Worm (Caenorhabditis elegans) whole organism, L4 larva: ENCODE measurements around the gene mtcu-2.

Experiments
- D1046.2 ChIP-seq: fragments of 200-800 bp; sonication (Bioruptor generic); IDR thresholded peaks from 2 replicates; pipeline ENCODE4 v1.3.6; 2022; ENCODE audit warnings: missing genetic modification characterization, missing compliant biosample characterization
- F10B5.3 ChIP-seq: sonication (generic microtip); optimal IDR thresholded peaks from 2 replicates; lab custom pipeline; 2016; ENCODE audit warnings: mild to moderate bottlenecking, missing genetic modification characterization, missing compliant biosample characterization
- F37D6.2 ChIP-seq: sonication (generic microtip); optimal IDR thresholded peaks from 2 replicates; lab custom pipeline; 2016; ENCODE audit warnings: mild to moderate bottlenecking, missing genetic modification characterization, missing compliant biosample characterization
- F44E2.7 ChIP-seq: fragments of 200-800 bp; sonication (Bioruptor generic); IDR thresholded peaks from 2 replicates; pipeline ENCODE4 v2.1.2; 2022; ENCODE audit warnings: missing genetic modification characterization, missing compliant biosample characterization
- T20F7.1 ChIP-seq: fragments of 200-800 bp; sonication (Bioruptor generic); optimal IDR thresholded peaks from 2 replicates; lab custom pipeline; 2018; ENCODE audit warnings: mild to moderate bottlenecking, missing genetic modification characterization, missing compliant biosample characterization
- T26A8.4 ChIP-seq: fragments of 200-800 bp; sonication (Bioruptor generic); IDR thresholded peaks from 2 replicates; pipeline ENCODE4 v1.3.6; 2022; ENCODE audit warnings: missing genetic modification characterization, missing compliant biosample characterization
- Y48G9A.11 ChIP-seq: fragments of 200-800 bp; sonication (Bioruptor generic); IDR thresholded peaks from 2 replicates; pipeline ENCODE4 v1.3.6; 2022; ENCODE audit warnings: missing genetic modification reagents, missing genetic modification characterization, missing compliant biosample characterization
- Y5F2A.4 ChIP-seq: fragments of 200-800 bp; sonication (Bioruptor generic); optimal IDR thresholded peaks from 2 replicates; lab custom pipeline; 2018; ENCODE audit warnings: mild to moderate bottlenecking, missing genetic modification characterization, missing compliant biosample characterization
- aha-1 ChIP-seq: fragments of 150-350 bp; peaks from one replicate; lab custom pipeline; 2014; ENCODE audit warnings: missing biosample characterization, missing genetic modification characterization
- aly-2 ChIP-seq: sonication (generic microtip); optimal IDR thresholded peaks from 2 replicates; lab custom pipeline; 2018; ENCODE audit warnings: missing biosample characterization, missing genetic modification characterization
- attf-4 ChIP-seq: sonication (generic microtip); optimal IDR thresholded peaks from 3 replicates; lab custom pipeline; 2017; ENCODE audit warnings: missing biosample characterization, missing genetic modification characterization
- ceh-20 ChIP-seq: fragments of 200-800 bp; sonication (Bioruptor generic); IDR thresholded peaks from 2 replicates; pipeline ENCODE4 v1.3.6; 2022; ENCODE audit warnings: missing genetic modification reagents, missing genetic modification characterization, missing compliant biosample characterization
- ceh-32 ChIP-seq: sonication (generic microtip); optimal IDR thresholded peaks from 2 replicates; lab custom pipeline; 2016; ENCODE audit warnings: mild to moderate bottlenecking, missing genetic modification characterization, missing compliant biosample characterization; ENCODE audit not compliant: poor library complexity
- ceh-44 ChIP-seq: fragments of 200-800 bp; sonication (Bioruptor generic); IDR thresholded peaks from 2 replicates; pipeline ENCODE4 v1.3.6; 2022; ENCODE audit warnings: missing genetic modification reagents, missing genetic modification characterization, missing compliant biosample characterization
- ceh-62 ChIP-seq: sonication (generic microtip); optimal IDR thresholded peaks from 2 replicates; lab custom pipeline; 2017; ENCODE audit warnings: missing biosample characterization, missing genetic modification characterization
- ces-1 ChIP-seq: fragments of 150-350 bp; sonication (generic microtip); optimal IDR thresholded peaks from 4 replicates; lab custom pipeline; 2014; ENCODE audit warnings: missing biosample characterization, missing genetic modification reagents, missing genetic modification characterization
- daf-12 ChIP-seq: fragments of 150-350 bp; optimal IDR thresholded peaks from 2 replicates; lab custom pipeline; 2014; ENCODE audit warnings: missing biosample characterization, missing genetic modification reagents, missing genetic modification characterization
- daf-16 ChIP-seq, 3 experiments: sonication (generic microtip); optimal IDR thresholded peaks; 2 replicates each; lab custom pipeline; 2016 to 2017; ENCODE audit warnings: missing genetic modification characterization in 3 of 3, missing genetic modification reagents in 3 of 3, mild to moderate bottlenecking in 2 of 3, missing compliant biosample characterization in 2 of 3, missing biosample characterization in 1 of 3, moderate library complexity in 1 of 3
- daf-19 ChIP-seq: fragments of 200-800 bp; sonication (Bioruptor generic); conservative IDR thresholded peaks from 2 replicates; pipeline ENCODE4 v1.3.6; 2022; ENCODE audit warnings: missing genetic modification characterization, missing compliant biosample characterization
- daf-8 ChIP-seq: fragments of 200-800 bp; sonication (Bioruptor generic); IDR thresholded peaks from 2 replicates; pipeline ENCODE4 v1.3.6; 2022; ENCODE audit warnings: missing genetic modification characterization, missing compliant biosample characterization
- dmd-6 ChIP-seq: fragments of 200-800 bp; sonication (Bioruptor generic); IDR thresholded peaks from 2 replicates; pipeline ENCODE4 v1.3.6; 2022; ENCODE audit warnings: missing genetic modification reagents, missing genetic modification characterization, missing compliant biosample characterization
- dmd-8 ChIP-seq: fragments of 200-800 bp; sonication (Bioruptor generic); IDR thresholded peaks from 2 replicates; pipeline ENCODE4 v1.3.6; 2022; ENCODE audit warnings: missing genetic modification characterization, missing compliant biosample characterization
- dpl-1 ChIP-seq: fragments of 150-350 bp; optimal IDR thresholded peaks from 2 replicates; lab custom pipeline; 2014; ENCODE audit warnings: missing biosample characterization, missing genetic modification reagents, missing genetic modification characterization
- egl-27 ChIP-seq: sonication (generic microtip); optimal IDR thresholded peaks from 3 replicates; lab custom pipeline; 2017; ENCODE audit warnings: missing biosample characterization, missing genetic modification reagents, missing genetic modification characterization
- egl-43 ChIP-seq: fragments of 200-800 bp; sonication (Bioruptor generic); IDR thresholded peaks from 2 replicates; pipeline ENCODE4 v1.3.6; 2022; ENCODE audit warnings: missing genetic modification reagents, missing genetic modification characterization, missing compliant biosample characterization
- fos-1 ChIP-seq: fragments of 150-350 bp; optimal IDR thresholded peaks from 2 replicates; lab custom pipeline; 2014; ENCODE audit warnings: missing biosample characterization, missing genetic modification characterization
- hlh-11 ChIP-seq: fragments of 200-800 bp; sonication (Bioruptor generic); optimal IDR thresholded peaks from 2 replicates; lab custom pipeline; 2018; ENCODE audit warnings: mild to moderate bottlenecking, missing genetic modification characterization, missing compliant biosample characterization
- hlh-30 ChIP-seq: sonication (generic microtip); optimal IDR thresholded peaks from 2 replicates; lab custom pipeline; 2017; ENCODE audit warnings: antibody characterized with exemption, mild to moderate bottlenecking, missing genetic modification characterization, missing compliant biosample characterization; ENCODE audit not compliant: insufficient read depth
- lim-7 ChIP-seq: fragments of 200-800 bp; sonication (Bioruptor generic); IDR thresholded peaks from 2 replicates; pipeline ENCODE4 v1.3.6; 2022; ENCODE audit warnings: missing genetic modification characterization, missing compliant biosample characterization
- lin-29 ChIP-seq: fragments of 200-800 bp; sonication (Bioruptor generic); IDR thresholded peaks from 2 replicates; pipeline ENCODE4 v1.3.6; 2022; ENCODE audit warnings: missing genetic modification reagents, missing genetic modification characterization, missing compliant biosample characterization
- madf-5 ChIP-seq, 2 experiments: fragments of 200-800 bp; sonication (Bioruptor generic); IDR thresholded peaks; 2 replicates each; pipeline ENCODE4 v1.3.6; 2022; ENCODE audit warnings: missing compliant biosample characterization in 2 of 2, missing genetic modification characterization in 2 of 2
- mdt-29 ChIP-seq: fragments of 200-800 bp; sonication (Bioruptor generic); IDR thresholded peaks from 2 replicates; pipeline ENCODE4 v1.3.6; 2022; ENCODE audit warnings: missing genetic modification reagents, missing genetic modification characterization, missing compliant biosample characterization
- mes-2 ChIP-seq: sonication (generic microtip); optimal IDR thresholded peaks from 2 replicates; lab custom pipeline; 2016; ENCODE audit warnings: missing genotype, mild to moderate bottlenecking, missing genetic modification characterization, missing compliant biosample characterization; ENCODE audit not compliant: poor library complexity, severe bottlenecking
- nhr-11 ChIP-seq: fragments of 150-350 bp; optimal IDR thresholded peaks from 2 replicates; lab custom pipeline; 2014; ENCODE audit warnings: missing biosample characterization, missing genetic modification characterization
- nhr-25 ChIP-seq: sonication (generic microtip); optimal IDR thresholded peaks from 2 replicates; lab custom pipeline; 2017; ENCODE audit warnings: missing genetic modification characterization, mild to moderate bottlenecking, missing compliant biosample characterization, antibody characterized with exemption, moderate library complexity, borderline replicate concordance; ENCODE audit not compliant: insufficient read depth
- nhr-28 ChIP-seq: fragments of 150-350 bp; optimal IDR thresholded peaks from 2 replicates; lab custom pipeline; 2014; ENCODE audit warnings: missing biosample characterization, missing genetic modification characterization
- nhr-77 ChIP-seq: fragments of 150-350 bp; optimal IDR thresholded peaks from 2 replicates; lab custom pipeline; 2014; ENCODE audit warnings: missing biosample characterization, missing genetic modification characterization
- rbr-2 ChIP-seq: sonication (generic microtip); optimal IDR thresholded peaks from 2 replicates; lab custom pipeline; 2016; ENCODE audit warnings: missing genotype, missing genetic modification characterization, missing compliant biosample characterization
- saeg-2 ChIP-seq: fragments of 200-800 bp; sonication (Bioruptor generic); IDR thresholded peaks from 2 replicates; pipeline ENCODE4 v1.3.6; 2022; ENCODE audit warnings: missing genetic modification reagents, missing genetic modification characterization, missing compliant biosample characterization
- set-16 ChIP-seq: fragments of 200-800 bp; sonication (Bioruptor generic); IDR thresholded peaks from 2 replicates; pipeline ENCODE4 v1.3.6; 2022; ENCODE audit warnings: missing genetic modification reagents, missing genetic modification characterization, missing compliant biosample characterization
- snpc-4 ChIP-seq: fragments of 150-350 bp; optimal IDR thresholded peaks from 2 replicates; lab custom pipeline; 2014; ENCODE audit warnings: missing biosample characterization, missing genetic modification characterization
- spr-1 ChIP-seq: sonication (generic microtip); optimal IDR thresholded peaks from 2 replicates; lab custom pipeline; 2016; ENCODE audit warnings: mild to moderate bottlenecking, missing genetic modification characterization, missing compliant biosample characterization
- tag-97 ChIP-seq: fragments of 200-800 bp; sonication (Bioruptor generic); IDR thresholded peaks from 2 replicates; pipeline ENCODE4 v1.3.6; 2022; ENCODE audit warnings: missing genetic modification characterization, missing compliant biosample characterization
- tra-1 ChIP-seq: fragments of 200-800 bp; sonication (Bioruptor generic); IDR thresholded peaks from 2 replicates; pipeline ENCODE4 v1.3.6; 2022; ENCODE audit warnings: missing genetic modification reagents, missing genetic modification characterization, missing compliant biosample characterization
- unc-62 ChIP-seq, 3 experiments: fragments of 150-350 bp in 1 of 3; sonication (generic microtip); optimal IDR thresholded peaks in 2 of 3; peaks in 1 of 3; 1 replicate in 1 of 3; 2 replicates in 2 of 3; lab custom pipeline; 2014 to 2017; ENCODE audit warnings: missing biosample characterization in 3 of 3, missing genetic modification characterization in 3 of 3, missing genetic modification reagents in 3 of 3, missing genotype in 1 of 3
- vab-7 ChIP-seq: fragments of 200-800 bp; sonication (Bioruptor generic); IDR thresholded peaks from 2 replicates; pipeline ENCODE4 v1.3.6; 2022; ENCODE audit warnings: missing genetic modification reagents, missing genetic modification characterization, missing compliant biosample characterization

The mtcu-2 gene

ce11 chrII:10033163-10033871 lies at the start of gene mtcu-2 (continued):
- peak; percentile 82 for TF ChIP-seq dmd-8 (GFP tag; lab: Robert Waterston, UW)
- peak; percentile 98 for TF ChIP-seq daf-19
- peak; percentile 99 for TF ChIP-seq ceh-20 (GFP tag; lab: Robert Waterston, UW)
- TF ChIP-seq egl-43 = peak; percentile 99
- TF ChIP-seq daf-8 (GFP tag; lab: Robert Waterston, UW) = peak; percentile 92; the same call in 1 of the 2 replicates
- TF ChIP-seq D1046.2 (GFP tag; lab: Robert Waterston, UW) = peak; percentile 98
- TF ChIP-seq nhr-77 (tag; lab: Kevin White, UChicago) = peak; percentile 45
- peak; percentile 84 for TF ChIP-seq T20F7.1 (GFP tag; lab: Kevin White, UChicago)
- TF ChIP-seq dmd-6 = peak; percentile 98
- peak; percentile 99 for TF ChIP-seq tra-1 (GFP tag; lab: Robert Waterston, UW)
- TF ChIP-seq ceh-44 (GFP tag; lab: Robert Waterston, UW) = peak; percentile 98
- peak; percentile 68 for TF ChIP-seq hlh-30 (tag; lab: Kevin White, UChicago)
- TF ChIP-seq vab-7 = peak; percentile 100
- peak; percentile 55 for TF ChIP-seq spr-1 (tag; lab: Kevin White, UChicago)
- TF ChIP-seq saeg-2 (GFP tag; lab: Robert Waterston, UW) = peak; percentile 97
- TF ChIP-seq T26A8.4 (GFP tag; lab: Robert Waterston, UW) = peak; percentile 99
- peak; percentile 56 for TF ChIP-seq F37D6.2 (tag; lab: Kevin White, UChicago)
- TF ChIP-seq Y48G9A.11 = peak; percentile 96
- peak; percentile 71 for TF ChIP-seq hlh-11 (tag; lab: Kevin White, UChicago)
- TF ChIP-seq, all 104 proteins: peak for 65; not testable (repeated sequence) for 39

ce11 chrII:10075794-10076193 lies 42.8 kb upstream of the mtcu-2 start:
- no peak for TF ChIP-seq F44E2.7
- TF ChIP-seq aly-2 = no peak
- no peak for TF ChIP-seq mes-2 (tag; lab: Kevin White, UChicago)
- no peak for TF ChIP-seq nhr-11
- TF ChIP-seq F10B5.3 = no peak
- no peak for TF ChIP-seq mdt-29
- no peak for TF ChIP-seq madf-5 (GFP tag; IDR thresholded peaks at IDR 0.05; lab: Robert Waterston, UW)
- TF ChIP-seq lim-7 = no peak
- no peak for TF ChIP-seq attf-4 (tag; lab: Kevin White, UChicago)
- no peak for TF ChIP-seq dmd-6
- no peak for TF ChIP-seq ceh-62
- no peak for TF ChIP-seq daf-8 (GFP tag; lab: Robert Waterston, UW)
- no peak for TF ChIP-seq snpc-4
- no peak for TF ChIP-seq F37D6.2 (tag; lab: Kevin White, UChicago)
- peak; percentile 12; the same call in 1 of the 2 replicates for TF ChIP-seq set-16 (GFP tag; lab: Robert Waterston, UW)
- TF ChIP-seq egl-27 = no peak
- TF ChIP-seq dmd-8 (GFP tag; lab: Robert Waterston, UW) = no peak
- TF ChIP-seq ceh-32 (tag; lab: Kevin White, UChicago) = no peak
- no peak for TF ChIP-seq lin-29
- no peak for TF ChIP-seq daf-16 (GFP tag; optimal IDR thresholded peaks at IDR 0.05; lab: Kevin White, UChicago)
- TF ChIP-seq daf-16 (tag; optimal IDR thresholded peaks at IDR 0.05; lab: Kevin White, UChicago) = no peak
- no peak for TF ChIP-seq nhr-25
- no peak for TF ChIP-seq Y5F2A.4 (GFP tag; lab: Kevin White, UChicago)
- TF ChIP-seq rbr-2 (tag; lab: Kevin White, UChicago) = peak; percentile 2
- no peak for TF ChIP-seq tra-1 (GFP tag; lab: Robert Waterston, UW)
- no peak for TF ChIP-seq Y48G9A.11
- TF ChIP-seq ceh-44 (GFP tag; lab: Robert Waterston, UW) = no peak
- TF ChIP-seq nhr-77 (tag; lab: Kevin White, UChicago) = no peak
- TF ChIP-seq unc-62 (GFP tag; optimal IDR thresholded peaks at IDR 0.05 in 1 of 2; lab: Kevin White, UChicago) = peak in 1 of 2 experiments; percentile 87
- TF ChIP-seq unc-62 (tag; optimal IDR thresholded peaks at IDR 0.05; lab: Kevin White, UChicago) = no peak
- no peak for TF ChIP-seq nhr-28 (tag; lab: Kevin White, UChicago)
- TF ChIP-seq tag-97 (GFP tag; lab: Robert Waterston, UW) = no peak
- TF ChIP-seq fos-1 = no peak
- no peak for TF ChIP-seq T20F7.1 (GFP tag; lab: Kevin White, UChicago)
- TF ChIP-seq ces-1 (GFP tag; lab: Kevin White, UChicago) = no peak
- TF ChIP-seq dpl-1 (GFP tag; lab: Kevin White, UChicago) = no peak
- no peak for TF ChIP-seq daf-12 (tag; lab: Kevin White, UChicago)
- peak; percentile 24 for TF ChIP-seq aha-1 (tag; lab: Kevin White, UChicago)
